Worm (Caenorhabditis elegans): ENCODE data around the gene nlp-80.

The nlp-80 gene

DNA sequence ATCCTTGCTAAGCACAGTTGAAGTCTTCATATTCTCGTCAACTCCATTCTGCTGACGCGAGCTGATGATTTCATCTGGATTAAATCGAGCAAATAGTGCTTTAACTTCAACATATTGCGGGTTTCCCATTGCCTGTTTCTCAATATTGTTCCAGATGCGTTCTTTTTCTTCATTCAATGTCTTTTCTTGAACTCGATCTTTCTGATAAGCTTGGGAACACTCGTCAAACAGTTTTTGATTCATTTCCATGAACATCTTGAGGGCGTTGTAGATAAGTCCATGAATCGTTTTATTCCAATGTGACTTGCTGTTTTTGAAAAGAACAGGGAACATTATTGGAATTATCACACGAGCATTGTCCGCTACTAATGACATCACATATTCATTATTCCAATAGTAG is 37.7 kb downstream of the nlp-80 start:
- TF ChIP-seq sem-2 (GFP tag; optimal IDR thresholded peaks at IDR 0.05): no peak
- TF ChIP-seq mls-2 (tag; optimal IDR thresholded peaks at IDR 0.05): no peak
- no peak for TF ChIP-seq lin-32 (GFP tag; optimal IDR thresholded peaks at IDR 0.05)

- TF ChIP-seq tbx-8 (GFP tag; optimal IDR thresholded peaks at IDR 0.05) (no peak), zip-8 (tag; optimal IDR thresholded peaks at IDR 0.05) (no peak), ces-1 (GFP tag; optimal IDR thresholded peaks at IDR 0.05) (no peak), unc-62 (GFP tag; optimal IDR thresholded peaks at IDR 0.05) (no peak), hlh-1 (tag; optimal IDR thresholded peaks at IDR 0.05) (no peak), ceh-83 (GFP tag; optimal IDR thresholded peaks at IDR 0.05) (no peak), unc-39 (tag; optimal IDR thresholded peaks at IDR 0.05) (no peak), ham-2 (GFP tag; optimal IDR thresholded peaks at IDR 0.05) (no peak), bed-3 (GFP tag; optimal IDR thresholded peaks at IDR 0.05) (no peak), ceh-43 (GFP tag; optimal IDR thresholded peaks at IDR 0.05) (no peak), ztf-11 (tag; optimal IDR thresholded peaks at IDR 0.05) (no peak), unc-120 (tag; optimal IDR thresholded peaks at IDR 0.05; ENCODE audit: poor library complexity, severe bottlenecking) (no peak), mep-1 (tag; optimal IDR thresholded peaks at IDR 0.05) (no peak), drap-1 (GFP tag; optimal IDR thresholded peaks at IDR 0.05) (no peak)
Observed at ce11 chrV:11022817-11023216, 42.6 kb downstream of the nlp-80 start, which contains the start of the genes C13G3.12 and hot-6. Gene C13G3.12 (minus strand): TSS chrV:11022917. Gene hot-6 (minus strand): TSS chrV:11022937.

- TF ChIP-seq lsy-2 (tag; optimal IDR thresholded peaks at IDR 0.05) (no peak), cnd-1 (tag; optimal IDR thresholded peaks at IDR 0.05) (no peak), ceh-39 (tag; optimal IDR thresholded peaks at IDR 0.05) (no peak), unc-120 (tag; optimal IDR thresholded peaks at IDR 0.05; ENCODE audit: poor library complexity, severe bottlenecking) (no peak), ztf-11 (tag; optimal IDR thresholded peaks at IDR 0.05) (no peak), nhr-237 (tag; optimal IDR thresholded peaks at IDR 0.05) (no peak), M03D4.4 (tag; optimal IDR thresholded peaks at IDR 0.05) (no peak)
Observed at ce11 chrV:11016846-11017553, 48.4 kb downstream of the nlp-80 start.

Measured in whole organism, mixed stage, embryonic.